Fruit fly (Drosophila melanogaster) Kc167 (cell line): ENCODE data around the gene CG45494.
"Not testable (repeated sequence)": the region's sequence is repeated elsewhere in the genome, so short reads cannot be mapped to it uniquely, and the experiment has no call there.

Experiments
- Sin3A ChIP-seq: fragments of >200 bp; optimal IDR thresholded peaks from 2 replicates; lab custom pipeline; 2018; ENCODE audit warnings: missing external identifiers
- h ChIP-seq: fragments of >200 bp; optimal IDR thresholded peaks from 3 replicates; lab custom pipeline; 2018; ENCODE audit warnings: missing external identifiers
- ttk ChIP-seq: sonication (Bioruptor generic); optimal IDR thresholded peaks from 2 replicates; lab custom pipeline; 2017; ENCODE audit warnings: missing external identifiers

The CG45494 gene

DNA sequence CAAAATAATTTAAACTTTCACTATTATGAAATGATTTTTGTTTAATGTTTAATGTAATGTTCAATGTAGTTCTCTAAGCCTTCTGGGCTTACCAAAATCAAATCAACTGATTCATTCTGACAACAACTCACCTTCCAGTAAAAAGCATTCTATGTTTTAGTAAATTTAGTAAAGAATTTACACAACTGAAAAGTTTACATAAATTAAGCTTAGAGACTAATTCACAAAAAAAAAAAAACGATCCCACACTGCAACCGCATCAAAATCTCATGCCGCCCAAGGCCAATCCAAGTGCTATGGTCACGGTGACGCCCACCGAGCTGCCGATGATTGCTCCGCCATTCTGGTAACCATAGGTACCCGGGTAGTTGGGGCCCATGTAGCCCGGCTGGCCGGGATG, 43.4 kb downstream of the CG45494 start, which contains the start of gene CG45486:
Gene CG45486, minus strand, starts transcription at position 101 of the 400 bp plus-strand sequence.
- not testable (repeated sequence) for TF ChIP-seq h (lab: Kevin White, UChicago); ttk (lab: Kevin White, UChicago); Sin3A
